Worm (Caenorhabditis elegans) whole organism, L3 larva: Measurements from ENCODE around the gene F10D7.4.
A peak's percentile ranks its signal among the peaks of the same experiment; 100 is the strongest.

Experiments used
- ZK546.5 ChIP-seq: sonication (generic microtip); optimal IDR thresholded peaks from 2 replicates; lab custom pipeline; 2017; ENCODE audit warnings: missing biosample characterization, missing genetic modification characterization
- aly-2 ChIP-seq: fragments of 150-350 bp; optimal IDR thresholded peaks from 2 replicates; lab custom pipeline; 2014; ENCODE audit warnings: missing biosample characterization, missing genetic modification characterization
- ama-1 ChIP-seq: fragments of 150-350 bp; optimal IDR thresholded peaks from 2 replicates; lab custom pipeline; 2018
- ceh-16 ChIP-seq: sonication (generic microtip); optimal IDR thresholded peaks from 2 replicates; lab custom pipeline; 2017; ENCODE audit warnings: missing biosample characterization, missing genetic modification characterization
- ceh-28 ChIP-seq: fragments of 150-350 bp; optimal IDR thresholded peaks from 2 replicates; lab custom pipeline; 2014; ENCODE audit warnings: missing biosample characterization, missing genetic modification reagents, missing genetic modification characterization
- ceh-82 ChIP-seq: fragments of 150-350 bp; optimal IDR thresholded peaks from 2 replicates; lab custom pipeline; 2014; ENCODE audit warnings: missing biosample characterization, missing genetic modification characterization
- ceh-9 ChIP-seq: sonication (generic microtip); optimal IDR thresholded peaks from 2 replicates; lab custom pipeline; 2018; ENCODE audit warnings: missing biosample characterization, missing genetic modification characterization
- daf-12 ChIP-seq: fragments of 150-350 bp; optimal IDR thresholded peaks from 2 replicates; lab custom pipeline; 2014; ENCODE audit warnings: missing biosample characterization, missing genetic modification reagents, missing genetic modification characterization
- egl-27 ChIP-seq: sonication (generic microtip); optimal IDR thresholded peaks from 4 replicates; lab custom pipeline; 2017; ENCODE audit warnings: missing biosample characterization, missing genetic modification reagents, missing genetic modification characterization
- egl-5 ChIP-seq: fragments of 150-350 bp; optimal IDR thresholded peaks from 2 replicates; lab custom pipeline; 2017; ENCODE audit warnings: missing biosample characterization, missing genetic modification reagents, missing genetic modification characterization, inconsistent platforms
- elt-1 ChIP-seq: fragments of 150-350 bp; optimal IDR thresholded peaks from 2 replicates; lab custom pipeline; 2014; ENCODE audit warnings: missing biosample characterization, missing genetic modification characterization
- elt-2 ChIP-seq: sonication (generic microtip); optimal IDR thresholded peaks from 2 replicates; lab custom pipeline; 2016; ENCODE audit warnings: missing genetic modification reagents, mild to moderate bottlenecking, missing genetic modification characterization, missing compliant biosample characterization
- elt-3 ChIP-seq, 3 experiments: fragments of 150-350 bp in 1 of 3; sonication (generic microtip) in 2 of 3; optimal IDR thresholded peaks; 2 replicates in 2 of 3; 4 replicates in 1 of 3; lab custom pipeline; 2014 to 2017; ENCODE audit warnings: missing biosample characterization in 3 of 3, missing genetic modification characterization in 3 of 3
- eor-1 ChIP-seq, 2 experiments: fragments of 150-350 bp; optimal IDR thresholded peaks; 2 replicates each; lab custom pipeline; 2014 to 2018; ENCODE audit warnings: missing biosample characterization in 2 of 2, missing genetic modification characterization in 2 of 2
- fkh-10 ChIP-seq: sonication (generic microtip); optimal IDR thresholded peaks from 2 replicates; lab custom pipeline; 2017; ENCODE audit warnings: missing biosample characterization, missing genetic modification reagents, missing genetic modification characterization
- fkh-2 ChIP-seq: fragments of 150-350 bp; optimal IDR thresholded peaks from 2 replicates; lab custom pipeline; 2014; ENCODE audit warnings: missing biosample characterization, missing genetic modification reagents, missing genetic modification characterization
- hmg-11 ChIP-seq: sonication (generic microtip); optimal IDR thresholded peaks from 2 replicates; lab custom pipeline; 2016; ENCODE audit warnings: missing genetic modification characterization, missing compliant biosample characterization
- jun-1 ChIP-seq: fragments of 150-350 bp; optimal IDR thresholded peaks from 2 replicates; lab custom pipeline; 2014; ENCODE audit warnings: missing biosample characterization, missing genetic modification reagents, missing genetic modification characterization
- lin-15B ChIP-seq: fragments of 150-350 bp; optimal IDR thresholded peaks from 2 replicates; lab custom pipeline; 2014; ENCODE audit warnings: missing biosample characterization, missing genetic modification characterization
- lin-39 ChIP-seq: fragments of 150-350 bp; optimal IDR thresholded peaks from 2 replicates; lab custom pipeline; 2018; ENCODE audit warnings: missing biosample characterization, missing genetic modification reagents, missing genetic modification characterization
- lsy-12 ChIP-seq: sonication (generic microtip); optimal IDR thresholded peaks from 2 replicates; lab custom pipeline; 2016; ENCODE audit warnings: mild to moderate bottlenecking, missing genetic modification characterization, missing compliant biosample characterization
- mdl-1 ChIP-seq: fragments of 150-350 bp; optimal IDR thresholded peaks from 2 replicates; lab custom pipeline; 2014; ENCODE audit warnings: missing biosample characterization, missing genetic modification characterization
- mml-1 ChIP-seq: fragments of 150-350 bp; sonication (generic microtip); optimal IDR thresholded peaks from 3 replicates; lab custom pipeline; 2014; ENCODE audit warnings: missing biosample characterization, missing genetic modification characterization
- nfya-1 ChIP-seq: sonication (generic microtip); optimal IDR thresholded peaks from 2 replicates; lab custom pipeline; 2017; ENCODE audit warnings: missing genetic modification characterization, mild to moderate bottlenecking, missing compliant biosample characterization, antibody characterized with exemption, moderate library complexity; ENCODE audit not compliant: insufficient read depth
- nhr-11 ChIP-seq: fragments of 150-350 bp; optimal IDR thresholded peaks from 2 replicates; lab custom pipeline; 2014; ENCODE audit warnings: missing biosample characterization, missing genetic modification characterization
- nhr-23 ChIP-seq: fragments of 150-350 bp; optimal IDR thresholded peaks from 2 replicates; lab custom pipeline; 2014; ENCODE audit warnings: missing biosample characterization, missing genetic modification reagents, missing genetic modification characterization
- nhr-25 ChIP-seq: sonication (generic microtip); optimal IDR thresholded peaks from 2 replicates; lab custom pipeline; 2017; ENCODE audit warnings: missing biosample characterization, missing genetic modification characterization
- nhr-28 ChIP-seq: fragments of 150-350 bp; optimal IDR thresholded peaks from 2 replicates; lab custom pipeline; 2014; ENCODE audit warnings: missing biosample characterization, missing genetic modification characterization
- nhr-43 ChIP-seq: sonication (generic microtip); optimal IDR thresholded peaks from 2 replicates; lab custom pipeline; 2016; ENCODE audit warnings: mild to moderate bottlenecking, missing genetic modification characterization, missing compliant biosample characterization; ENCODE audit not compliant: poor library complexity, severe bottlenecking
- nhr-67 ChIP-seq: fragments of 150-350 bp; optimal IDR thresholded peaks from 2 replicates; lab custom pipeline; 2014; ENCODE audit warnings: missing biosample characterization, missing genetic modification characterization
- nhr-77 ChIP-seq: fragments of 150-350 bp; optimal IDR thresholded peaks from 2 replicates; lab custom pipeline; 2014; ENCODE audit warnings: missing biosample characterization, missing genetic modification characterization
- pha-4 ChIP-seq: fragments of 150-350 bp; optimal IDR thresholded peaks from 2 replicates; lab custom pipeline; 2014; ENCODE audit warnings: missing biosample characterization, missing genetic modification reagents, missing genetic modification characterization
- pqm-1 ChIP-seq: fragments of 150-350 bp; optimal IDR thresholded peaks from 2 replicates; lab custom pipeline; 2017; ENCODE audit warnings: missing biosample characterization, missing genetic modification characterization, inconsistent platforms
- skn-1 ChIP-seq: fragments of 150-350 bp; optimal IDR thresholded peaks from 2 replicates; lab custom pipeline; 2014; ENCODE audit warnings: missing biosample characterization, missing genetic modification characterization
- snpc-4 ChIP-seq: fragments of 150-350 bp; optimal IDR thresholded peaks from 2 replicates; lab custom pipeline; 2014; ENCODE audit warnings: missing biosample characterization, missing genetic modification characterization
- tbx-2 ChIP-seq: sonication (generic microtip); optimal IDR thresholded peaks from 2 replicates; lab custom pipeline; 2016; ENCODE audit warnings: mild to moderate bottlenecking, missing genetic modification characterization, missing compliant biosample characterization
- unc-62 ChIP-seq: fragments of 150-350 bp; sonication (generic microtip); optimal IDR thresholded peaks from 4 replicates; lab custom pipeline; 2014; ENCODE audit warnings: missing biosample characterization, missing genetic modification reagents, missing genetic modification characterization
- zag-1 ChIP-seq: fragments of 150-350 bp; optimal IDR thresholded peaks from 2 replicates; lab custom pipeline; 2014; ENCODE audit warnings: missing biosample characterization, missing genetic modification characterization

F10D7.4 gene

DNA sequence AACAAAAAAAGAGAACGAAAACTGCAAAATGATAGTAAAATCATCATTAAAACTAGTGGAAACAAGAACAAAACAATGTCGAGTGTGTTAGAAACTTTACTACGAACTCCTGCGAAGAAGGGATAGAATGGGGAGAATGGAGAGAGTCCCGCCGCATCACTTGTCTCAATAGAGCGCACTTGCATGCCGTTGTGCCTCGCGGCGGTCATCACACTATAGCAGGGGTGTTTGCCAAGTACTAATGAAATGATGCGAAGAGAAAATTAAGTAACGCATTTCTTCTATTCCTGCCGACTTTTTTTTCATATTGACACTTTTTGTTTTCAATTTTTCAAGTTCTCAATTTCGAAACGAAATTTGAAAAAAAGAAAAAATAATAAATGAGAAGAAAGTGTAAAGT lies 10.3 kb upstream of the F10D7.4 start:
- TF ChIP-seq hmg-11 (tag; lab: Kevin White, UChicago) (peak; percentile 82), snpc-4 (tag; lab: Kevin White, UChicago) (peak; percentile 84), ZK546.5 (tag; lab: Kevin White, UChicago) (no peak), pha-4 (tag; lab: Kevin White, UChicago) (peak; percentile 92), ama-1 (lab: Kevin White, UChicago) (no peak), fkh-10 (peak; percentile 69), egl-27 (no peak), fkh-2 (no peak), nfya-1 (tag; lab: Kevin White, UChicago) (peak; percentile 62), lin-15B (peak; percentile 82), eor-1 (tag; optimal IDR thresholded peaks at IDR 0.05; lab: Kevin White, UChicago) (no peak), jun-1 (tag; lab: Kevin White, UChicago) (peak; percentile 17), lsy-12 (no peak), nhr-25 (peak; percentile 78), nhr-43 (peak; percentile 44), elt-2 (peak; percentile 51), egl-5 (peak; percentile 12), lin-39 (tag; lab: Kevin White, UChicago) (peak; percentile 59), nhr-23 (tag; lab: Kevin White, UChicago) (peak; percentile 72)

- TF ChIP-seq ceh-28, result no peak
- no peak for TF ChIP-seq nhr-67
- no peak for TF ChIP-seq tbx-2 (tag; lab: Kevin White, UChicago)
- TF ChIP-seq aly-2 (tag; lab: Kevin White, UChicago), result no peak
- no peak for TF ChIP-seq mml-1
- no peak for TF ChIP-seq ceh-82 (tag; lab: Kevin White, UChicago)
- no peak for TF ChIP-seq nhr-28 (tag; lab: Kevin White, UChicago)
- no peak for TF ChIP-seq ceh-9 (tag; lab: Kevin White, UChicago)
- no peak for TF ChIP-seq lsy-12
- no peak for TF ChIP-seq skn-1 (tag; lab: Kevin White, UChicago)
Observed at ce11 chrX:17391515-17391914, 9.6 kb upstream of the F10D7.4 start, which contains the start of gene F10D7.5. F10D7.5 (minus strand) TSS chrX:17391615.

DNA sequence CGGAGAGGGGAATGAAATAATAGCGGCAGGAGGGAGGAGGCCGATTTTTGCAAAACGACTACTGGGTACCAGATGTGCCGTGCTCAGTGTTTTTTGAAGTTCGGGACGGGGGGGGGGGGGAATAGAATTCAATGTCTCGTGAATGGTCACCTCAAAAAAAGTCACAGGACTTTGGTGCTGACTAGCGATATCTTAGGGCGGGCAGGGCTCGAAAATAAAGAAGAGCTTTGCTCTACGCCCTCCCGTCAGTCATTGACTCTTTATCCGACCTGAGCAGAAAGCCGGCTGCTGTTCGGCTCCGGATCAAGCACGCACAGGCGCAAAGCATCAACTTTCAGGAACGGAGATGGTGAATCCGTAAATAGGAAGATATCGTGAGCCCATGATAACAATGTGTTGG lies 8.7 kb upstream of the F10D7.4 start:
- TF ChIP-seq elt-3 (tag; optimal IDR thresholded peaks at IDR 0.05; lab: Kevin White, UChicago) (no peak), egl-27 (no peak), ceh-16 (no peak), zag-1 (no peak), nfya-1 (tag; lab: Kevin White, UChicago) (no peak), nhr-43 (no peak), eor-1 (tag; optimal IDR thresholded peaks at IDR 0.05; lab: Kevin White, UChicago) (no peak), elt-2 (no peak), elt-1 (tag; lab: Kevin White, UChicago) (no peak), fkh-10 (no peak), nhr-77 (tag; lab: Kevin White, UChicago) (no peak), unc-62 (no peak), jun-1 (tag; lab: Kevin White, UChicago) (no peak), ama-1 (lab: Kevin White, UChicago) (no peak), pqm-1 (no peak), aly-2 (tag; lab: Kevin White, UChicago) (no peak), fkh-2 (no peak), lsy-12 (no peak), daf-12 (tag; lab: Kevin White, UChicago) (no peak), ceh-28 (no peak)

ce11 chrX:17386130-17386529 lies 4.3 kb upstream of the F10D7.4 start:
- TF ChIP-seq nhr-25 (no peak), nhr-11 (tag; lab: Kevin White, UChicago) (no peak), pha-4 (tag; lab: Kevin White, UChicago) (peak; percentile 35), unc-62 (no peak), elt-2 (peak; percentile 25), mdl-1 (tag; lab: Kevin White, UChicago) (no peak), nfya-1 (tag; lab: Kevin White, UChicago) (no peak), pqm-1 (peak; percentile 21)
